Fruit fly (Drosophila melanogaster) whole organism, prepupa: ENCODE measurements around the gene CG13473.
A peak's percentile ranks its signal among the peaks of the same experiment; 100 is the strongest.

Experiments used
- CG10669 ChIP-seq: fragments of 200-800 bp; sonication (Bioruptor generic); optimal IDR thresholded peaks from 3 replicates; lab custom pipeline; 2018; ENCODE audit warnings: missing biosample characterization, mild to moderate bottlenecking, missing genetic modification characterization, moderate library complexity
- CG11294 ChIP-seq: fragments of 200-800 bp; sonication (Bioruptor generic); IDR thresholded peaks from 2 replicates; pipeline ENCODE4 v1.3.6; 2022; ENCODE audit warnings: missing biosample characterization, missing genetic modification characterization
- CG11762 ChIP-seq: fragments of 200-800 bp; sonication (Bioruptor generic); optimal IDR thresholded peaks from 3 replicates; lab custom pipeline; 2016; ENCODE audit warnings: missing biosample characterization, missing genetic modification characterization; ENCODE audit not compliant: insufficient read depth
- CG15336 ChIP-seq: fragments of 200-800 bp; sonication (Bioruptor generic); IDR thresholded peaks from 2 replicates; pipeline ENCODE4 v1.3.6; 2022; ENCODE audit warnings: missing biosample characterization, missing genetic modification characterization
- CG16779 ChIP-seq: fragments of 200-800 bp; sonication (Bioruptor generic); optimal IDR thresholded peaks from 3 replicates; lab custom pipeline; 2017; ENCODE audit warnings: missing biosample characterization, mild to moderate bottlenecking, missing genetic modification characterization
- CG3032 ChIP-seq: fragments of 200-800 bp; optimal IDR thresholded peaks from 2 replicates; lab custom pipeline; 2019; ENCODE audit warnings: missing biosample characterization, mild to moderate bottlenecking, missing genetic modification characterization, moderate library complexity
- CG31627 ChIP-seq: fragments of 200-800 bp; sonication (Bioruptor generic); optimal IDR thresholded peaks from 3 replicates; lab custom pipeline; 2016; ENCODE audit warnings: missing biosample characterization, missing genetic modification characterization
- CG3919 ChIP-seq: fragments of 200-800 bp; sonication (Bioruptor generic); optimal IDR thresholded peaks from 3 replicates; lab custom pipeline; 2016; ENCODE audit warnings: missing biosample characterization, missing genetic modification characterization
- CG4318 ChIP-seq: fragments of 200-800 bp; sonication (Bioruptor generic); optimal IDR thresholded peaks from 3 replicates; lab custom pipeline; 2017; ENCODE audit warnings: missing biosample characterization, mild to moderate bottlenecking, missing genetic modification characterization
- CG6163 ChIP-seq: fragments of 200-800 bp; sonication (Bioruptor generic); IDR thresholded peaks from 3 replicates; pipeline ENCODE4 v1.3.6; 2022; ENCODE audit warnings: missing biosample characterization, missing genetic modification characterization
- CG6276 ChIP-seq: fragments of 200-800 bp; sonication (Bioruptor generic); optimal IDR thresholded peaks from 2 replicates; lab custom pipeline; 2017; ENCODE audit warnings: missing biosample characterization, mild to moderate bottlenecking, missing genetic modification characterization
- CG6792 ChIP-seq: fragments of 200-800 bp; sonication (Bioruptor generic); optimal IDR thresholded peaks from 3 replicates; lab custom pipeline; 2016; ENCODE audit warnings: missing biosample characterization, missing genetic modification characterization
- CG7368 ChIP-seq: fragments of 200-800 bp; sonication (Bioruptor generic); optimal IDR thresholded peaks from 3 replicates; lab custom pipeline; 2016; ENCODE audit warnings: missing biosample characterization, missing genetic modification characterization
- CG8119 ChIP-seq: fragments of 200-800 bp; sonication (Bioruptor generic); IDR thresholded peaks from 3 replicates; pipeline ENCODE4 v1.3.6; 2022; ENCODE audit warnings: missing biosample characterization, missing genetic modification characterization
- CG8319 ChIP-seq: fragments of 200-800 bp; sonication (Bioruptor generic); optimal IDR thresholded peaks from 3 replicates; lab custom pipeline; 2016; ENCODE audit warnings: missing biosample characterization, missing genetic modification characterization
- Eip75B ChIP-seq: fragments of 200-800 bp; sonication (Bioruptor generic); optimal IDR thresholded peaks from 3 replicates; lab custom pipeline; 2016; ENCODE audit warnings: missing biosample characterization, missing genetic modification characterization
- Eip78C ChIP-seq: fragments of 200-800 bp; sonication (Bioruptor generic); peaks from one replicate; lab custom pipeline; 2016; ENCODE audit warnings: missing biosample characterization, missing genetic modification characterization
- Ets21C ChIP-seq: fragments of 200-800 bp; sonication (Bioruptor generic); optimal IDR thresholded peaks from 3 replicates; lab custom pipeline; 2016; ENCODE audit warnings: missing biosample characterization, missing genetic modification characterization
- Gug ChIP-seq: fragments of 200-800 bp; sonication (Bioruptor generic); IDR thresholded peaks from 2 replicates; pipeline ENCODE4 v1.3.6; 2022; ENCODE audit warnings: missing biosample characterization, missing genetic modification characterization
- Hr38 ChIP-seq: sonication (Bioruptor generic); optimal IDR thresholded peaks from 2 replicates; lab custom pipeline; 2016; ENCODE audit warnings: missing biosample characterization, missing genetic modification characterization
- Hr39 ChIP-seq: fragments of 200-800 bp; sonication (Bioruptor generic); optimal IDR thresholded peaks from 2 replicates; lab custom pipeline; 2016; ENCODE audit warnings: missing biosample characterization, missing genetic modification characterization
- OdsH ChIP-seq: fragments of 200-800 bp; sonication (Bioruptor generic); optimal IDR thresholded peaks from 3 replicates; lab custom pipeline; 2016; ENCODE audit warnings: missing biosample characterization, missing genetic modification characterization
- Smox ChIP-seq: fragments of 200-800 bp; sonication (Bioruptor generic); optimal IDR thresholded peaks from 3 replicates; lab custom pipeline; 2016; ENCODE audit warnings: missing biosample characterization, missing genetic modification characterization
- Sox14 ChIP-seq: fragments of 200-800 bp; sonication (Bioruptor generic); optimal IDR thresholded peaks from 3 replicates; lab custom pipeline; 2016; ENCODE audit warnings: missing biosample characterization, missing genetic modification characterization
- Sox15 ChIP-seq: fragments of 200-800 bp; sonication (Bioruptor generic); optimal IDR thresholded peaks from 3 replicates; lab custom pipeline; 2016; ENCODE audit warnings: missing biosample characterization, missing genetic modification characterization
- achi ChIP-seq: fragments of 200-800 bp; sonication (Bioruptor generic); optimal IDR thresholded peaks from 3 replicates; lab custom pipeline; 2016; ENCODE audit warnings: missing biosample characterization, missing genetic modification characterization
- cyc ChIP-seq: fragments of 200-800 bp; sonication (Bioruptor generic); optimal IDR thresholded peaks from 3 replicates; lab custom pipeline; 2016; ENCODE audit warnings: missing biosample characterization, missing genetic modification characterization
- dac ChIP-seq: fragments of 200-800 bp; sonication (Bioruptor generic); optimal IDR thresholded peaks from 2 replicates; lab custom pipeline; 2017; ENCODE audit warnings: missing biosample characterization, mild to moderate bottlenecking, missing genetic modification characterization
- dsx ChIP-seq: fragments of 200-800 bp; optimal IDR thresholded peaks from 3 replicates; lab custom pipeline; 2019; ENCODE audit warnings: missing biosample characterization, mild to moderate bottlenecking, missing genetic modification characterization, moderate library complexity; ENCODE audit not compliant: poor library complexity, severe bottlenecking
- eg ChIP-seq: fragments of 200-800 bp; sonication (Bioruptor generic); IDR thresholded peaks from 3 replicates; pipeline ENCODE4 v1.3.6; 2022; ENCODE audit warnings: missing biosample characterization, missing genetic modification characterization
- esn ChIP-seq: fragments of 200-800 bp; sonication (Bioruptor generic); optimal IDR thresholded peaks from 2 replicates; lab custom pipeline; 2016; ENCODE audit warnings: missing biosample characterization, mild to moderate bottlenecking, missing genetic modification characterization, moderate library complexity
- fd59A ChIP-seq: fragments of 200-800 bp; sonication (Bioruptor generic); optimal IDR thresholded peaks from 2 replicates; lab custom pipeline; 2017; ENCODE audit warnings: missing biosample characterization, mild to moderate bottlenecking, missing genetic modification characterization, missing genetic modification reagents
- lz ChIP-seq: fragments of 200-800 bp; sonication (Bioruptor generic); optimal IDR thresholded peaks from 3 replicates; lab custom pipeline; 2016; ENCODE audit warnings: missing biosample characterization, missing genetic modification characterization
- net ChIP-seq: fragments of 200-800 bp; sonication (Bioruptor generic); optimal IDR thresholded peaks from 3 replicates; lab custom pipeline; 2016; ENCODE audit warnings: missing biosample characterization, missing genetic modification characterization
- svp ChIP-seq: fragments of 200-800 bp; sonication (Bioruptor generic); peaks from one replicate; lab custom pipeline; 2016; ENCODE audit warnings: missing biosample characterization, missing genetic modification characterization
- vri ChIP-seq: fragments of 200-800 bp; sonication (Bioruptor generic); optimal IDR thresholded peaks from 3 replicates; lab custom pipeline; 2016; ENCODE audit warnings: missing biosample characterization, mild to moderate bottlenecking, missing genetic modification characterization

The CG13473 gene

DNA sequence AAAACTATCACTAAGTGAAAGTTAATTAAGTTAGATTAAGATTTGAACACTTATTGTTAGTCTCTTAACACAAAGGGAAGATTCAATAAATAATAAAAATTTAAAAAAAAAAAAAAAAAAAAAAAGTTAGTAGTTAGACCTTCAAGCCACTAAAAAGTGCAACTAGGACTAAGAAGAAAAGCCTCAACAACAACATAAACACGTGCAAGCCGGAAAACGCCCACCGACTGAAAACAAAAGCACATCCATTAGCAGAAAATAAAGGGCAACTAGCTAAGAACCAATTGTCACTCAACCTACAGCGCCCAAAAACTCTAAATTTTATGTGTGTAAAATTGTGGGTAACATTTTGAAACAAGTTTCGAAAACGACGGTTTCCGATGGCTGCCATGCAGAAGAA, at the start of gene CG13473:
CG13473 (plus strand) TSS at position 301 of the 400 bp plus-strand sequence.
- TF ChIP-seq CG8119 (GFP tag; lab: Robert Waterston, UW) (no peak), esn (GFP tag; lab: Kevin White, UChicago) (no peak), CG11294 (GFP tag; lab: Robert Waterston, UW) (no peak), CG15336 (GFP tag; lab: Robert Waterston, UW) (no peak), CG11762 (GFP tag; lab: Kevin White, UChicago) (no peak), vri (GFP tag; lab: Kevin White, UChicago) (no peak), dac (GFP tag; lab: Kevin White, UChicago) (no peak), Gug (GFP tag; lab: Robert Waterston, UW) (no peak), dsx (no peak), Sox14 (GFP tag; lab: Kevin White, UChicago) (no peak), CG10669 (GFP tag; lab: Kevin White, UChicago) (no peak), CG31627 (no peak), Eip75B (GFP tag; lab: Kevin White, UChicago) (no peak), CG3919 (GFP tag; lab: Kevin White, UChicago) (no peak), cyc (no peak), Ets21C (no peak), CG3032 (no peak)

DNA sequence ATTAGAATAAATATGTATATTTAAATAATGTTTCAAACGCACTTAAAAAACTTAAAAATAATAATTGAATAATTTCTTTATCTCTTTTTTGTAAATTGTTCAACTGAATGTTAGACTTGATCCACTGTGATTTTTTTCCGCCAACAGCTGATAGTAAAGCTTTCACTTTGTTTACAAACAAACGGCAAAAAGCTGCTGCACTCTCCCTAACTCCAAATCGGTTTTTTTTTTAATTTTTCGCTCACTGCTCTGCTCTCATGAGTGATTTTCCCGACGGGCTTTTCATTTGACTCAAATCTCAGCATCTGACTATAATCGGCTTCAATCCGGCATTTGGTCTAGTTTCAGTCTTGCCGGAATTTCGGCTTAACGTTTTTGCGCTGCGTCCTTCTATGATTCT, 47.1 kb upstream of the CG13473 start:
- TF ChIP-seq CG6792 (GFP tag; lab: Kevin White, UChicago) (no peak), CG16779 (tag; lab: Kevin White, UChicago) (no peak), CG11294 (GFP tag; lab: Robert Waterston, UW) (no peak), CG6276 (GFP tag; lab: Kevin White, UChicago) (peak; percentile 23), net (GFP tag; lab: Kevin White, UChicago) (no peak), CG6163 (GFP tag; lab: Robert Waterston, UW) (0 out of 3 replicates have a peak, but pooled peaks have one; percentile 13), Hr39 (GFP tag; lab: Kevin White, UChicago) (no peak), CG4318 (GFP tag; lab: Kevin White, UChicago) (no peak), CG15336 (GFP tag; lab: Robert Waterston, UW) (peak; percentile 58), achi (GFP tag; lab: Kevin White, UChicago) (no peak)
- TF ChIP-seq, all 60 proteins: peak for 3

DNA sequence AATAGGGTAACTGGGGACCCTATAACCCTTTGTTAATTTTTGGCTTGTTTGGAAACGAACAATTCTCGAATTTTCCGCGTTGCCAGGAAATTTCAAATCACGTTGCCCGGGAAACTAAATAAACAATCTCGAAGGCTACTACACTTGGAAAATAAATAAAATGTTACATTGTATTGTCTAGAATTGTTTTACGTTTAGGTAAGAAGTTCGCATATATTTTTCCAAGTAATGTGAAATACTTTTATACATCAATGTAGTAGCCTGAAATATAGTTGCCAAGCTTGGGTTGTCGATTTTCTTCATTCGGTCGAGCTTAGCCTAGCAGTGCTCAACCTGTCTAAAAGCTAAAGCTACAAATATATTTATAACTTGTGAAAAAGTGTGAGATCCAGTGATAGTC, 44.1 kb upstream of the CG13473 start, which contains the start of gene Dnaaf6:
Dnaaf6 (plus strand) TSS at position 301 of the 400 bp plus-strand sequence.
- TF ChIP-seq svp, result no peak

DNA sequence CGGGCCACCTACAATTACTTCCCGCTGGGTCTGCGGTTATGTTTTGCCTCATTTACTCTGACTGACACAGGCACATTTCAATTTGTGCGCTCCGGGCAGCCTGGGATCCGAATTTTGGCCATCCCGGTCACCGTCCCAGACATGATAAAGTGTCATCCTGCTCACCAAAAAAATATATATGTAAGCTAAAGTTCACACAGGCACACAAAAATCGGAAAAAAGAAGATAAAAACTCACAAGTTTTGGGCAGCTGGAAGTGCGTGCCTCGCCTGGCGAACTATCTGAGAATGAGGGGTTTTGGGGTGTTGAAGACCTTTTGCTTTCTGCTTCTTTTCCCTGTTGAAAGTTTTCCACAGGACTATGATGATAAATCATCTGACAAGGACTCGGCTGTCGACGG, 42.3 kb upstream of the CG13473 start:
- TF ChIP-seq Eip78C (GFP tag; lab: Kevin White, UChicago) (no peak), CG6163 (GFP tag; lab: Robert Waterston, UW) (no peak), Hr38 (GFP tag; lab: Kevin White, UChicago) (no peak), CG11294 (GFP tag; lab: Robert Waterston, UW) (no peak), CG6792 (GFP tag; lab: Kevin White, UChicago) (no peak), CG7368 (no peak), CG8119 (GFP tag; lab: Robert Waterston, UW) (no peak), Sox14 (GFP tag; lab: Kevin White, UChicago) (no peak), Sox15 (GFP tag; lab: Kevin White, UChicago) (no peak), CG4318 (GFP tag; lab: Kevin White, UChicago) (no peak), lz (GFP tag; lab: Kevin White, UChicago) (no peak), Smox (no peak), fd59A (GFP tag; lab: Kevin White, UChicago) (no peak), eg (GFP tag; lab: Robert Waterston, UW) (no peak), CG8319 (GFP tag; lab: Kevin White, UChicago) (no peak), OdsH (GFP tag; lab: Kevin White, UChicago) (no peak), vri (GFP tag; lab: Kevin White, UChicago) (no peak), CG3919 (GFP tag; lab: Kevin White, UChicago) (no peak)
